Worm (Caenorhabditis elegans): ENCODE data around the gene C33C12.4.

ce11 chrII:2189357-2189756 is 23.1 kb upstream of the C33C12.4 start, which contains the start of gene mtq-2:
- TF ChIP-seq ama-1 (optimal IDR thresholded peaks at IDR 0.05) (no peak), ceh-13 (GFP tag; optimal IDR thresholded peaks at IDR 0.05) (no peak), flt-1 (GFP tag; IDR thresholded peaks at IDR 0.05) (no peak), ceh-36 (tag; optimal IDR thresholded peaks at IDR 0.05) (no peak), tbx-11 (GFP tag; IDR thresholded peaks at IDR 0.05) (no peak), F13C5.2 (tag; optimal IDR thresholded peaks at IDR 0.05) (no peak)
